Fruit fly (Drosophila melanogaster) whole organism: Measurements from ENCODE around the gene CG5984.

Experiments used
- CG8478 ChIP-seq: fragments of >200 bp; optimal IDR thresholded peaks from 2 replicates; lab custom pipeline; 2018; ENCODE audit warnings: inconsistent platforms
- pan ChIP-seq: fragments of >200 bp; optimal IDR thresholded peaks from 2 replicates; lab custom pipeline; 2017
- usp ChIP-seq: fragments of >200 bp; optimal IDR thresholded peaks from 2 replicates; lab custom pipeline; 2017; ENCODE audit warnings: missing biosample characterization, missing genetic modification characterization, mixed read lengths

- TF ChIP-seq usp (GFP tag; lab: Kevin White, UChicago): no peak
- TF ChIP-seq pan (lab: Kevin White, UChicago): no peak
- TF ChIP-seq CG8478 (lab: Kevin White, UChicago): no peak
These were observed 26.8 kb downstream of the CG5984 start for dm6 chr3R:27220829-27221463.
